Worm (Caenorhabditis elegans) whole organism, late embryonic: ENCODE data around the gene cdc-48.2.

Source experiments
- F13H6.1 ChIP-seq: sonication (generic microtip); optimal IDR thresholded peaks from 2 replicates; lab custom pipeline; 2016; ENCODE audit warnings: missing genetic modification characterization, missing compliant biosample characterization
- K02D7.2 ChIP-seq: sonication (generic microtip); optimal IDR thresholded peaks from 2 replicates; lab custom pipeline; 2017; ENCODE audit warnings: mild to moderate bottlenecking, missing genetic modification characterization, missing compliant biosample characterization
- ama-1 ChIP-seq: fragments of 150-350 bp; optimal IDR thresholded peaks from 2 replicates; lab custom pipeline; 2014
- ceh-2 ChIP-seq: sonication (generic microtip); optimal IDR thresholded peaks from 2 replicates; lab custom pipeline; 2016; ENCODE audit warnings: missing genotype, missing genetic modification characterization, missing compliant biosample characterization
- dve-1 ChIP-seq: sonication (generic microtip); optimal IDR thresholded peaks from 2 replicates; lab custom pipeline; 2017; ENCODE audit warnings: antibody characterized with exemption, mild to moderate bottlenecking, missing genetic modification characterization, missing compliant biosample characterization
- elt-2 ChIP-seq: sonication (generic microtip); optimal IDR thresholded peaks from 2 replicates; lab custom pipeline; 2016; ENCODE audit warnings: missing genetic modification reagents, missing genetic modification characterization, missing compliant biosample characterization
- lin-11 ChIP-seq: fragments of 200-800 bp; sonication (Bioruptor generic); optimal IDR thresholded peaks from 2 replicates; lab custom pipeline; 2018; ENCODE audit warnings: mild to moderate bottlenecking, missing genetic modification characterization, missing compliant biosample characterization
- nfya-1 ChIP-seq: sonication (generic microtip); optimal IDR thresholded peaks from 2 replicates; lab custom pipeline; 2017; ENCODE audit warnings: missing genetic modification characterization, mild to moderate bottlenecking, missing compliant biosample characterization, antibody characterized with exemption, moderate library complexity
- pax-1 ChIP-seq: fragments of 150-350 bp; optimal IDR thresholded peaks from 2 replicates; lab custom pipeline; 2014; ENCODE audit warnings: missing biosample characterization, missing genetic modification characterization
- pha-2 ChIP-seq: sonication (generic microtip); optimal IDR thresholded peaks from 2 replicates; lab custom pipeline; 2017; ENCODE audit warnings: mild to moderate bottlenecking, missing genetic modification characterization, missing compliant biosample characterization
- pros-1 ChIP-seq: fragments of 150-350 bp; optimal IDR thresholded peaks from 2 replicates; lab custom pipeline; 2014; ENCODE audit warnings: missing biosample characterization, missing genetic modification reagents, missing genetic modification characterization
- rnt-1 ChIP-seq: sonication (generic microtip); optimal IDR thresholded peaks from 2 replicates; lab custom pipeline; 2016; ENCODE audit warnings: missing genetic modification characterization, missing compliant biosample characterization
- ztf-16 ChIP-seq: sonication (generic microtip); optimal IDR thresholded peaks from 2 replicates; lab custom pipeline; 2017; ENCODE audit warnings: missing genetic modification characterization, missing compliant biosample characterization

ce11 chrII:8181437-8181836 is 43.1 kb downstream of the cdc-48.2 start, which contains the start of gene dylt-3:
- no peak for TF ChIP-seq ztf-16 (tag; lab: Kevin White, UChicago)
- no peak for TF ChIP-seq dve-1
- TF ChIP-seq elt-2 (tag; lab: Kevin White, UChicago) = no peak
- no peak for TF ChIP-seq pha-2 (tag; lab: Kevin White, UChicago)
- no peak for TF ChIP-seq pros-1 (tag; lab: Kevin White, UChicago)
- TF ChIP-seq ama-1 (lab: Kevin White, UChicago) = no peak
- TF ChIP-seq nfya-1 (tag; lab: Kevin White, UChicago) = no peak
- TF ChIP-seq ceh-2 = no peak
- no peak for TF ChIP-seq pax-1 (tag; lab: Kevin White, UChicago)
- TF ChIP-seq F13H6.1 = no peak
- TF ChIP-seq rnt-1 = no peak
- TF ChIP-seq K02D7.2 (tag; lab: Kevin White, UChicago) = no peak
- no peak for TF ChIP-seq lin-11 (tag; lab: Kevin White, UChicago)
